Fruit fly (Drosophila melanogaster) whole organism, embryonic: ENCODE results near the gene CG10431.

Experiments used
- CG12299 ChIP-seq: fragments of 200-800 bp; sonication (Bioruptor generic); optimal IDR thresholded peaks from 2 replicates; lab custom pipeline; 2018; ENCODE audit warnings: missing biosample characterization, mild to moderate bottlenecking, missing genetic modification characterization
- CG14014 ChIP-seq: fragments of 200-800 bp; sonication (Bioruptor generic); IDR thresholded peaks from 2 replicates; pipeline ENCODE4 v1.3.6; 2022; ENCODE audit warnings: missing biosample characterization, missing genetic modification characterization
- ftz-f1 ChIP-seq: fragments of 200-800 bp; sonication (Bioruptor generic); optimal IDR thresholded peaks from 2 replicates; lab custom pipeline; 2016; ENCODE audit warnings: missing biosample characterization, missing genetic modification characterization

dm6 chr2L:18947515-18947998 lies 27.0 kb upstream of the CG10431 start:
- TF ChIP-seq CG12299 (tag; lab: Kevin White, UChicago) (no peak), ftz-f1 (no peak), CG14014 (no peak)
